Fruit fly (Drosophila melanogaster): ENCODE data around the gene Prosbeta3.
A peak's percentile ranks its signal among the peaks of the same experiment; 100 is the strongest.

Gene Prosbeta3

DNA sequence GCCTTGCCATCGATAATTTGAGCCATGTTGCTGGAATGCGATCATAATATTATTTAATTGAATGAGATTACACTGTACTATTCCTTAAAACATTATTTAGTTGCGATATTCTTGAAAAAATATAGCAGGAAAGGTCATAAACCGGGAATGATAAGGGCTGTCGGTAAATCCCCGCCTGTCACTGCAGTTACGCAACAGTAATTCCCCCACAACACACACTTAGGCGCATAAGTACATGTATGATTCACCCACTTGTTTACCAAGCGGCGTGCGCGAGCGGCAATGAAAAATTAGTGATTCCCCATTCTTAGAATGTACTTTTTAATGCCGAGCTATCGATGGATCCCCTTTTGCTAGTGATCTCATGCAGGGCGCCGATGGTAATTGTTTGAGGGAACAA lies 37.6 kb upstream of the Prosbeta3 start:
- TF ChIP-seq CTCF (optimal IDR thresholded peaks at IDR 0.05): no peak
- no peak for TF ChIP-seq CG8478 (optimal IDR thresholded peaks at IDR 0.05)

DNA sequence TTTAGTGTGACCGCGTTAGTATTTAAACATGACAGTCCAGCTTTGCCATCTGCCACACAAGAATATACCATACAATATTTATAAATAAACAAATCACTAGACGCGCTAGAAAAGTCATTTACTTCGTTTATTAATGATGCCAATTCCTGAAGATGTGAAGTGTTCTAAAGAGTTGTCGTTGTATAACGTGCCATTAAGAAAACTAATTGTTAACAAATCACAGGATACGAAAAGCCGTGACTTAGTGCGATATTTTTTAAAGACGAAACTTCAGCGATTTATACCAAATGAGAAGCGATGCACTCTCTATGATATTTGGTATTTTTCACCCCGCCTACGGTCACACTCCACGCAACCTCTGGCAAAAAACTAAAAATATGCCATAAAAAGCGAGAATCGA lies 33.4 kb upstream of the Prosbeta3 start, which contains the start of gene neur:
neur (minus strand) TSS at position 24 of the 400 bp plus-strand sequence.
- no peak for TF ChIP-seq CTCF (optimal IDR thresholded peaks at IDR 0.05)
- TF ChIP-seq CG8478 (optimal IDR thresholded peaks at IDR 0.05): no peak

DNA sequence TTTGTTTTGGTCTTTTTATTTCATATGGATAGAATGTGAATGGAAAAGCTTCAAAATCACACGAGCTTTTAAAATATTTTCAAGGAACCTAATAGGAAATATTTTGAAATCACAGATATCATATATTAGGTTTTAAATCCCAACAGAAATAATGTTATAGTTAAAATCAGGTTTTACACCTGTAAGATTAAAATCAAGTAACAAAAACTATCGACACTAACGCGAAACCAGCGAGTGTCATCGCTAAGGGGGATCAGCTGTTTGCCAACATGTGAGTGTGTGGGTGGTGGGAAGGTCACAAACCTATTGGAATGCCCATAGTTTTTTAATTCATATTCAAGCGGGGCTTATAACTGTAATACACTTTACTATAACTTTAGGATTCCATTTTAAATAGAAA lies 32.6 kb upstream of the Prosbeta3 start, which contains the start of gene hyx:
hyx (plus strand) TSS at position 109 of the 400 bp plus-strand sequence.
- TF ChIP-seq CTCF (optimal IDR thresholded peaks at IDR 0.05) (no peak), CG8478 (optimal IDR thresholded peaks at IDR 0.05) (no peak)

DNA sequence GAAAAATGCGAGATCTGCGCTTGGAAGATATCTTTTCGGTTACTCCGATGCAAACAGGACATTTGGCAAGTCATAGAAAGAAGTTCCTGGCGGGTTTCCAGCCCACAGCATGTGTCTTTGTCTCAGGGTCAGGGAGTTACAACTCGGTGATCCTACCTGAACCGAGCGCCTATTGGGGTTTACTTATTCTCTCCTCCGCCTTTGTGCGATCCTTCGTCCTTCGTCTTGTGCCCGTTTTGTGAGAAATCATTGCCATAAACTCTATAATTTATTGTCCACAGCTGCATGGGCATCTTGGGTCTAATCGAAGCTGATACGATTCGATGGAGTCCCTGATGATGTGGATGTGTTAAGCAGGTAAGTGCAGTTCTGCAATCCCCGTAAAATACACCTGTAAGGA lies 31.9 kb upstream of the Prosbeta3 start:
- no peak for TF ChIP-seq CG8478 (optimal IDR thresholded peaks at IDR 0.05)
- no peak for TF ChIP-seq CTCF (optimal IDR thresholded peaks at IDR 0.05)

DNA sequence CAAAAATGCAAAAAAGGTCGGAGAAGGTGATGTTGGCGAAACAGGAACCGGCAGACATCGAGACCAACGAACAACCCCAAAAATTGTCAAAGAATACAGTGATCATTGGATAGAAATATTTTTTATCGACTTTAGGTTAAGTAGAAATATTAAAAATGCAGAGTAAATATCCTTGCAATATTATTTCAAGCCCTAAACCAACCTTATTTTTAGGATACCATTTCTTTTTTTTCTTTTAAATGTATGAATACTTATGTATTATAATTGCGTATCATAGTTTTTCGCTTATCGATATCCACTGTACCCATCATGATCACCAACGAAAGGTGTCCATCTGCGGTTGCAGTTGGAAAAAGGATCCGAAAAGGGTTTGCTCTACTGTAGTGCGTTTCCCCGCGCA lies 29.2 kb upstream of the Prosbeta3 start:
- TF ChIP-seq CG8478 (optimal IDR thresholded peaks at IDR 0.05) (no peak), CTCF (optimal IDR thresholded peaks at IDR 0.05) (no peak)

DNA sequence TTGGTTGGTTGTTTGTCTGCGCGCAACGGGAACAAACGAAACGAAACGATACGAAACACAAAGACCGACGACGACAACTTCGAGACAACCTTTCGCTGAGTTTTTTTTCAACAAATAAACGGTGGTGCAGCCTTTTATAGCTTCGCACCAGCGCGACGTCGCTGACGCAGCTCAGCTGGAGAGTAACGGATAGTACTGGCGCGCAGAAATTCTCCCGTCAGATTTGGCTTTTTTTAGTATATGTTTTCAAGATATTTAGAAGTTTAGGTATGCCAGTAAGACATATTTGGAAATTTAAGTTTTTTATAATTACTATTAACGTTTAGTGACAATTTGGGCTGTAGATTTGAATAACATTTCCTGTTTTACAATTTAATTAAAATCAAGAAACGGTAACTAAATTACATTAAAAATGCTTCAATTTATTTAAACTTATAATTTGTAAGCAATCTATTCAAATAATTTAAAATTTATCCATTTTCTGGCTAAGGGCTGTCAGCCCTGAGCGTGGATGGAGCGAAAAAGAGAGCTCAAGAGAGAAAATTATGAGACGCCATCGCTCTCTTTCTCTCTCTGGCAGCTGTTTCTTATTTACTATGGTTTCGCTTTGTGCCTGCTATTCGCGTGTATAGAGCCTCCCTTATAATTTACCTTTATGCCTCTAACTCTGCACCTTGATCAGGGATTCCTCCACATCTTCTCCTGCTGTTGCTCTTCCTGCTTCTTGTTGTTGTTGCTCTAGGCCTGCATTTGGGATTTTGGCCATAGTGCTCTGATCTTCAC lies 27.8 kb upstream of the Prosbeta3 start:
- TF ChIP-seq CG8478 (optimal IDR thresholded peaks at IDR 0.05) (no peak), CTCF (optimal IDR thresholded peaks at IDR 0.05) (no peak)

DNA sequence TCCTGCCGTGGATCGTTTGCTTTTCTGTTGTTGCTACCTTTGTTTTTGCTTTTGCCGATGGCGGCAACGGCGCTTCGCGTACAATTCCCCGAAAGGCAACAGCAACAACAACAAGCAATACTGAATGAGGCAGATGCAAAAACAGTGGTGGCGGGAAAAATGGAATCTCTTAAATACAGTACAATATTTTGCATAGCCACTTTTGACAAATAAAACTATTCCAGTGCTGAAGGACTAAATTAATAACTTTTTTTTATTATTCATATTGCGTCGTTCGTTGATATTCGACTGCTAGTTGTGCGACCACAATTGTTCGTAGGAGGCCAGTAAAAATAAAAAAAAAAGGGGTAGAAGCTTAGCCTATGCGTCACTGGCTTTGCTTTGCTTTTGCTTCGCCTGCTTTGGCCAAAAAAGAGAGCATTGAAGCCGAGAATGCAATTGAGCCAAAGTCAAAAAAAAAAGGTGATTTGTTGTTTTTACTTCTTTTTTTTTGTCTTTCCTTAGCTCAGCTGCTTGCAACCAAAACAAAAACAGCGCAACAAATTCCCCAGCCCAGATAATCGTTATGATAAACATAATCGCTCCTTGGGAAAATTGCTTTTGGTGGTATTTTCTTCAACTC lies 25.9 kb upstream of the Prosbeta3 start:
- no peak for TF ChIP-seq CTCF (optimal IDR thresholded peaks at IDR 0.05)
- no peak for TF ChIP-seq CG8478 (optimal IDR thresholded peaks at IDR 0.05)

DNA sequence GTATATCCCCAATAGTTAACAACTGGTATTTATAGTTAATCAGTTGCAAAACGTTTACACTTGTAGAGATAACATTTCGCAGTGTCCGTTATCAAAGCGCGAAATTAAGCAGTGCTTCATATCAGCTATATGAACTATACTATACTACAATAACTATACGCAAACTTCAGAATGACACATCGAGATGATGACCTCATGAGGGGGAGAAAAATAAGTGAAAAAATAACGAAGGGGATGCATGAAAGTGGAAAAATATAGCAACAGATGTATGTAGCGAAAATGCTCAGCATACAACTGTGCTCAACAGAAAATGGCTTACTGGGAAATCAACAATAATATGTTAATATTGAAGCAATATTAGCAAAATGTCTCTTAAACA lies 24.7 kb upstream of the Prosbeta3 start:
- TF ChIP-seq CG8478 (optimal IDR thresholded peaks at IDR 0.05) (no peak), CTCF (optimal IDR thresholded peaks at IDR 0.05) (no peak)

DNA sequence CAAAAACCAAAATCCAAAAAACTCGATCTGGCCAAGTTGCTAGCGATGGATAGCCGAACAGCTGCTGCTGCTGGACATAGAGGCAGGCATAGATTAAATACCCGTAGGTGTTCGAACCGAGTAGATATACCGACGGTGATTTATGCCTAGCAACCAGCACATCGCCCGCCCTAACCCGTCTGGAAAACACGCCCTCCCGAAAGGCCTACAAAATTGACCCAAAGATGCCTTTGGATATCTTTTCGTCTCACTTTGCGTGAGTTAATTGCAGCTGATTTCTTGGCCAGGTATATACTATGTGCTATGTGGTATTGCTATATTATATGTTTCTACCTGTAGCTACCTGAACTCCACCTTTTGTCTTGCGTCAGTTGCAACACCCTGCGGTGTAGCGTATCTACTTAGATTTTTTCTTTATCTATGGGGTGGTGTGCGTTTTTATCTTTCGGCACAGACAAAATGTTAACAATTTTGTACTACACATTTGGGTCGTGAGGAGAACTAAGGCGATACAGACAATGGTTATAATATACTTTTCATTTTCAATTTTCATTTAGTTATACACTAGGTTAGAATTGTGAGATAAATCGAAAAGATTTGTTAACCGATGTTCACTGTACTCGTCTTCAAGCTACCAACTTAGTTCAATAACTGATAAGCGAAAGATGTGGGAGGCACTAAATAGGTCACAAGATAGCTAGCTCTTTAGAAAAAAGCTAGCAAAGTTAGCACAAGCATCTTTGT lies 24.2 kb upstream of the Prosbeta3 start:
- TF ChIP-seq CTCF (optimal IDR thresholded peaks at IDR 0.05): no peak

DNA sequence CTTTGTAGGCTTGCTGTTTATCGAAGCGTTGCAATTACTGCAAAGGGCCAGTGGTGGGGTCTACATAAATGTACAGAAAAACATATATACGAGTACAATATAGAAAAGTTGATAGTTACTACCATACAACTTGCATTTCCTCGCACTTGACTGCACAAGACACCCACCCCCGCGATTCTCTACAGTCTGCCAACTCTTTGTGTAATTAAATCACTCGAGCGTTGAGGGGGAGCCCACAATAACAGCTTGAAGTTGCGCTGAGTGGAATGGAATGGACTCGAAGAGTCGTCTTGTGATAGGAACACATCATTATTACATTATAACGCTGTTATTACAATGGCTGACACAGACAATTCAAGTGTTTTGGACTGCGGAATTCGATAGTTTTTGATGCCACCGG lies 23.4 kb upstream of the Prosbeta3 start:
- TF ChIP-seq CG8478 (optimal IDR thresholded peaks at IDR 0.05): no peak

DNA sequence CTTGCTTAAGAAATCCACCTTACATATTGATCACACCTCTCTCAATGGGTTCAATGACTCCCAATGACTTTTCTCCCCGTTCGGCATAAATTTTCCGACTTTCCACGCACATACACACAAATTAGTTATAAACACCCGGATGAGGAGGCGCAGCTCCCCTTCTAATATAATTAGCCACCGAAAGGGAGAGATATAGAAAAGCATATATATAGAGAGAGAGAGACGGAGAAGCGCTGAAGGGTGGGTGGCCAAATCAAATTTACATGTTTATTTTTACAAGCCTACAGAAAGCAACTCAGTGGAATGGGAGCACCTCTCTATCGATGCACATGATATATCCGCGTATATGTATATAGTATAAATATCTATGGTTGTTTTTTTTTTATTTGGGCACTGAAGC lies 22.7 kb upstream of the Prosbeta3 start:
- TF ChIP-seq CTCF (optimal IDR thresholded peaks at IDR 0.05) (no peak), CG8478 (optimal IDR thresholded peaks at IDR 0.05) (no peak)

DNA sequence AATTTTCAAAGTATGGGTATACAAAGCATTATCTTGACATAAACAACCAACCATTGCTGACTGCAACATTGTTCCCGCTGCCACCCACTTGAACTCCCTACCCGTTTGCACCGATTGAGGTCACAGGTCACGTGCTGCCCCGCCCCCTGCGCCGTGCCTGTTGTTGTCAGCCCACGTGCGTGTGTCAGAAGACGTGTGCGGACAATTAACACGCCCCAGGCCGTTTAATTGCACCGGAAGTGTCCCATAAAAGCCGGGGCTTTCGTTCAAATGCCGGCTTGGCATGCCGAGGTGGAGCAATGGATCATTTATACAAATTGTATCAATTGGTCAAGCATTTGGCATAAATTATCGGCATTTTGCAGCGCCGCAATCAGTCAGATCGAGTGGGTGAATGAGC lies 21.1 kb upstream of the Prosbeta3 start:
- TF ChIP-seq CTCF (optimal IDR thresholded peaks at IDR 0.05) (no peak), CG8478 (optimal IDR thresholded peaks at IDR 0.05) (no peak)

DNA sequence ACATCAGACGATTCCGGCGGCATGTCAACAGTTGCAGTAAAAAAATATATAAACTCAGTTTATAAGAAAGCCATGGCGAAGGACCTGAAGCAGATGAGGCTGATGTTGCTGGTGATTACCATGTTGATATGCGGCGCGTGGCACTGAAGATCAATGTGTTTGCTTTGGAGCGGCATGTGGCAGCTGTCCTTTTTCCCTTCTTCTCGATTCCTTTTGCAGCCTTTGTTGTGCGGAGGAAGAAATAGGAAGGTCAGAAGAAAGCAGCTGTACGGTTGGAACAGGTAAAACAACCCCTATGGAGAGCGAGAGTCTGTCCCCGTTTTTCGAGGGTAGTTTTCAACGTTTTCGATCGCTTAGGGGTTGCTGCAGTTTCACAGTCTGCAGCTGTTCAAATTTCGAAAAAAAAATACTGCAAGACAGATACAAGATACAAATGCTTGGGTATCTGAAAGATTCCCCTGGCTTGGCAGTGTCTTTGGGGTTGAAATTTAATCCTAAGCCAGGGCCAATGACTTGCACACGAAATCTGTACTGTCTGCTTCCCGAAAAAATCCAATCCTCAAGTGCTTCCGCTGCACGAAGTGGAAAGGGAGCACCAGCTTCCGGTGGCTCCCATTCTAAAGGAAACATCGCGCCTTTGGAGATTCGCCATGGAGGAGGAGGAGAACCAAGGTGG lies 18.9 kb upstream of the Prosbeta3 start:
- TF ChIP-seq CTCF (optimal IDR thresholded peaks at IDR 0.05) (no peak), CG8478 (optimal IDR thresholded peaks at IDR 0.05) (no peak)

DNA sequence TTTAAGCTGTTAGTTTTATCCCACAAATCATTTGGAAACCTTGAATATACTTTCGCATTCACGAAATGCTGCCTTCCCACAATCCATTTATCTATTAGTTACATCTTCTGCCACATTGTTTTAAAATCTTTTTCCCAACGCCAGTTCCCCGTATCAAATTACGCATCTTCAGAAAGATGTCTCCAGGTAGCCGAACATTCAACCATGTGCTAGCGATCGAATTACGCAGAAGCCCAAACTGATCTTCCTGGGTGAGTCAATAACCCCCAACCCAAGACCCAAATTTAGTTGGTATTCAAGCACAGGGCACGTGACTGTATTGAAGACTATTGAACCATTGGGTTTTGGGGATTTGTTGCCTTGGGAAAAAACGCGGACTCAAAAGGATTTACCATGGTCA lies 17.9 kb upstream of the Prosbeta3 start:
- no peak for TF ChIP-seq CG8478 (optimal IDR thresholded peaks at IDR 0.05)

DNA sequence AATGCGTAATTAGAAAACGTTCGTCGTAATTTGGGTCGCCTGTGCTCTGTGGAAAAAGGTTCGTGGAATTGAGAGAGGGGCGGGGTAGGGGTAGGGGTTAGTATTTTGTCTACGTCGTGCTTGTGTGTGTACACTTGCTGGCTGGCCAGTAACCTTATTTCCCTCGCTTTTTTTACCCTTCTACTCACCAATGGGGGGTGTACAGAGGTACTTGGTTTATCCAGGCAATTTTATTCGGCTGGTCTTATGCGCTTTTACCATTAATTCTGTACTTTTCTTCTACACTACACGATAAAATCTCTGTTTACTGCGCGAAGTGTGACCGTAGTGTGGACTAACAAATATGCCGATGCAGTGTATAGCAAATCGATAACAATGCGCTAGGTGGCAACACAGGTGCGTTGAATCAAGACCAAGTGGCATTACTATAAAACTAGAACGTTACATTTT lies 13.7 kb upstream of the Prosbeta3 start, which contains the start of gene tgo:
tgo (minus strand) TSS at position 334 of the 450 bp plus-strand sequence.
- no peak for TF ChIP-seq CG8478 (optimal IDR thresholded peaks at IDR 0.05)
- peak; percentile 15 to 47 for TF ChIP-seq CTCF (optimal IDR thresholded peaks at IDR 0.05)

All from S2 (cell line).